Worm (Caenorhabditis elegans): ENCODE data around the gene unc-69.

DNA sequence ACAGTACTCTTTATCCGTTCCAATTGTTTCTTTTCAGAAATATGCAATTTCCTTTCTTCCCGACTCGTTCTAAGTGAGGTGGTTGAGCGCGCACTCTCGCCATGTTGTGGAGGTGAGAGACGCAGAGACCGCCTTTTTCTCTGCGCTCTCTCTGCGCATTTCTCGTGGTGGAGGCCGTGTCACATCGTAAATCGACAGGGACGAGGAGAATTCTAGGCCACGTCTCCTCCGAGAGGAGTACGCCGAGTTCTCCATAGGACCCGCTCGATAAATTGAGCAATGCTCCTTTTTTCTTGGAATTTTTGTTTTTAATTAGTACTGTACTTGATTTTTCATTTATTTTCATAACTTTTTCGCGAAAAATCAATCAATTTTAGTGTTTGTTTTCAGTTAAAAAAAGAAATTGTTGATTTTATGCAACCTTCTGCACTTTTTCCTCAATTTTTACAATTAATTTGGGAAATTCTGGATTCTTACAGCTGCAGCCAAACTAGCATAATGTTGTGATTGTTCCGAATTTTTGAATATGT lies 47.9 kb upstream of the unc-69 start, which contains the start of gene cnk-1:
- no peak for TF ChIP-seq ama-1 (optimal IDR thresholded peaks at IDR 0.05)
- TF ChIP-seq hmbx-1 (tag; optimal IDR thresholded peaks at IDR 0.05) = no peak
- peak; percentile 49 for TF ChIP-seq F13C5.2 (tag; optimal IDR thresholded peaks at IDR 0.05)
- TF ChIP-seq hnd-1 (tag; optimal IDR thresholded peaks at IDR 0.05) = no peak
- TF ChIP-seq tbx-11 (GFP tag; IDR thresholded peaks at IDR 0.05) = 0 out of 2 replicates have a peak, but pooled peaks have one; percentile 34
- TF ChIP-seq aly-1 (tag; optimal IDR thresholded peaks at IDR 0.05) = no peak
- peak; percentile 82 for TF ChIP-seq pes-1 (GFP tag; IDR thresholded peaks at IDR 0.05)
- no peak for TF ChIP-seq ceh-36 (tag; optimal IDR thresholded peaks at IDR 0.05)
- TF ChIP-seq ets-7 (tag; optimal IDR thresholded peaks at IDR 0.05) = no peak
- TF ChIP-seq tbx-37 (GFP tag; conservative IDR thresholded peaks at IDR 0.05) = peak; percentile 77
- TF ChIP-seq flt-1 (GFP tag; IDR thresholded peaks at IDR 0.05) = peak; percentile 55; the same call in 1 of the 2 replicates
